Worm (Caenorhabditis elegans): ENCODE measurements around the gene mpst-4.
A peak's percentile ranks its signal among the peaks of the same experiment; 100 is the strongest.
"Not testable (repeated sequence)": the region's sequence is repeated elsewhere in the genome, so short reads cannot be mapped to it uniquely, and the experiment has no call there.

Gene mpst-4

ce11 chrII:4871834-4872233 lies 8.6 kb upstream of the mpst-4 start:
- TF ChIP-seq ceh-22 (tag; optimal IDR thresholded peaks at IDR 0.05) (no peak), K09A11.1 (tag; optimal IDR thresholded peaks at IDR 0.05; ENCODE audit: insufficient read depth) (no peak), C08G9.2 (tag; optimal IDR thresholded peaks at IDR 0.05) (no peak), unc-42 (tag; optimal IDR thresholded peaks at IDR 0.05) (no peak), syd-9 (tag; optimal IDR thresholded peaks at IDR 0.05) (no peak), ceh-48 (tag; optimal IDR thresholded peaks at IDR 0.05) (no peak), nhr-11 (tag; optimal IDR thresholded peaks at IDR 0.05) (no peak), elt-2 (tag; optimal IDR thresholded peaks at IDR 0.05) (no peak), tbx-2 (tag; optimal IDR thresholded peaks at IDR 0.05) (no peak)

ce11 chrII:4870691-4871090 lies 7.4 kb upstream of the mpst-4 start, which contains the start of gene col-20:
Gene col-20, minus strand, starts transcription at chrII:4870791.
- no peak for TF ChIP-seq pax-1 (tag; optimal IDR thresholded peaks at IDR 0.05)
- no peak for TF ChIP-seq ceh-18 (tag; optimal IDR thresholded peaks at IDR 0.05)
- no peak for TF ChIP-seq unc-42 (tag; optimal IDR thresholded peaks at IDR 0.05)
- TF ChIP-seq elt-4 (tag; optimal IDR thresholded peaks at IDR 0.05), result no peak
- TF ChIP-seq ceh-30 (tag; optimal IDR thresholded peaks at IDR 0.05), result no peak
- TF ChIP-seq hlh-8 (tag; optimal IDR thresholded peaks at IDR 0.05), result no peak
- TF ChIP-seq hlh-6 (tag; optimal IDR thresholded peaks at IDR 0.05), result no peak
- TF ChIP-seq T23F11.4 (GFP tag; optimal IDR thresholded peaks at IDR 0.05), result no peak
- TF ChIP-seq ceh-6 (GFP tag; optimal IDR thresholded peaks at IDR 0.05), result no peak

- TF ChIP-seq ceh-9 (tag; optimal IDR thresholded peaks at IDR 0.05) (no peak), Y22D7AL.16 (tag; optimal IDR thresholded peaks at IDR 0.05) (no peak), elt-4 (tag; optimal IDR thresholded peaks at IDR 0.05) (peak; percentile 86), hlh-6 (tag; optimal IDR thresholded peaks at IDR 0.05) (peak; percentile 9), fkh-10 (GFP tag; optimal IDR thresholded peaks at IDR 0.05) (no peak), ceh-31 (tag; optimal IDR thresholded peaks at IDR 0.05) (peak; percentile 18)
These were observed 6.6 kb upstream of the mpst-4 start for ce11 chrII:4869793-4870343.

ce11 chrII:4867476-4867875 lies 4.2 kb upstream of the mpst-4 start, which contains the start of gene col-17:
Gene col-17, minus strand, starts transcription at chrII:4867576.
- TF ChIP-seq C38D4.7 (GFP tag; optimal IDR thresholded peaks at IDR 0.05) (no peak), ceh-48 (tag; optimal IDR thresholded peaks at IDR 0.05) (no peak), ceh-19 (GFP tag; optimal IDR thresholded peaks at IDR 0.05) (no peak), madf-2 (tag; optimal IDR thresholded peaks at IDR 0.05) (no peak), pat-9 (tag; optimal IDR thresholded peaks at IDR 0.05) (no peak), T23F11.4 (GFP tag; optimal IDR thresholded peaks at IDR 0.05) (no peak), hlh-30 (tag; optimal IDR thresholded peaks at IDR 0.05; ENCODE audit: insufficient read depth) (no peak), hlh-13 (GFP tag; optimal IDR thresholded peaks at IDR 0.05) (no peak), sdc-2 (tag; optimal IDR thresholded peaks at IDR 0.05) (no peak), eyg-1 (tag; optimal IDR thresholded peaks at IDR 0.05) (no peak)

- TF ChIP-seq hlh-8 (tag; optimal IDR thresholded peaks at IDR 0.05), result no peak
- no peak for TF ChIP-seq fax-1 (tag; optimal IDR thresholded peaks at IDR 0.05)
- no peak for TF ChIP-seq pha-4 (tag; optimal IDR thresholded peaks at IDR 0.05)
- TF ChIP-seq ceh-18 (tag; optimal IDR thresholded peaks at IDR 0.05), result no peak
- no peak for TF ChIP-seq ceh-14 (tag; optimal IDR thresholded peaks at IDR 0.05)
- no peak for TF ChIP-seq pha-2 (tag; optimal IDR thresholded peaks at IDR 0.05)
These were observed 2.8 kb upstream of the mpst-4 start for ce11 chrII:4866045-4866444.

- TF ChIP-seq ceh-45 (GFP tag; IDR thresholded peaks at IDR 0.05); nhr-232 (tag; optimal IDR thresholded peaks at IDR 0.05); sdc-2 (tag; optimal IDR thresholded peaks at IDR 0.05): not testable (repeated sequence)
These were observed 3.0 kb downstream of the mpst-4 start, which contains the start of the genes nspd-5 and F11G11.4 for ce11 chrII:4860260-4860659. Gene nspd-5, minus strand, starts transcription at chrII:4860360. Gene F11G11.4, plus strand, starts transcription at chrII:4860594.
